ENCODE assay signal across 4 worm cellular contexts in genomic region chrIII:1950236-1950635, ce11.
TF ChIP-seq lines count a peak whose summit lies in the region.

TSS of gene polh-1 (minus strand) at chrIII:1950269.
TSS of gene rps-22 (plus strand) at chrIII:1950535.

TF ChIP-seq in whole organism, L2 larva, 48 proteins besides CTCF, POLR2A, EP300 and RAD21 (continues in another document):
- no peak for TF ChIP-seq skn-1 (tag; optimal IDR thresholded peaks at IDR 0.05; lab: Kevin White, UChicago)
- peak; percentile 60 for TF ChIP-seq lin-39 (tag; optimal IDR thresholded peaks at IDR 0.05; lab: Kevin White, UChicago)
- peak; percentile 42 for TF ChIP-seq nhr-237 (tag; optimal IDR thresholded peaks at IDR 0.05; lab: Kevin White, UChicago)
- peak; percentile 81 for TF ChIP-seq F13H6.1 (tag; optimal IDR thresholded peaks at IDR 0.05; lab: Kevin White, UChicago)
- peak; percentile 98 for TF ChIP-seq gmeb-1 (tag; optimal IDR thresholded peaks at IDR 0.05; lab: Kevin White, UChicago)
- TF ChIP-seq ztf-1 (GFP tag; conservative IDR thresholded peaks at IDR 0.05; lab: Robert Waterston, UW): no peak
- TF ChIP-seq crh-2 (tag; optimal IDR thresholded peaks at IDR 0.05; lab: Kevin White, UChicago): peak; percentile 95
- TF ChIP-seq sma-3 (GFP tag; optimal IDR thresholded peaks at IDR 0.05; lab: Kevin White, UChicago): peak; percentile 85
- TF ChIP-seq lin-11 (tag; optimal IDR thresholded peaks at IDR 0.05; lab: Kevin White, UChicago): peak; percentile 88
- no peak for TF ChIP-seq unc-39 (tag; optimal IDR thresholded peaks at IDR 0.05; lab: Kevin White, UChicago)
- TF ChIP-seq lin-13 (GFP tag; optimal IDR thresholded peaks at IDR 0.05; lab: Kevin White, UChicago): peak; percentile 97
- peak; percentile 70 for TF ChIP-seq ceh-82 (tag; optimal IDR thresholded peaks at IDR 0.05; lab: Kevin White, UChicago)
- TF ChIP-seq nhr-25 (tag; optimal IDR thresholded peaks at IDR 0.05; lab: Kevin White, UChicago): peak; percentile 90
- no peak for TF ChIP-seq dmd-4 (tag; optimal IDR thresholded peaks at IDR 0.05; lab: Kevin White, UChicago)
- TF ChIP-seq unc-62 (GFP tag; optimal IDR thresholded peaks at IDR 0.05; lab: Kevin White, UChicago): no peak
- peak; percentile 72 for TF ChIP-seq ama-1 (optimal IDR thresholded peaks at IDR 0.05; lab: Kevin White, UChicago)
- TF ChIP-seq mab-5 (tag; optimal IDR thresholded peaks at IDR 0.05; lab: Kevin White, UChicago): peak; percentile 77
- TF ChIP-seq R02D3.7 (tag; optimal IDR thresholded peaks at IDR 0.05; lab: Kevin White, UChicago): no peak
- TF ChIP-seq alr-1 (tag; optimal IDR thresholded peaks at IDR 0.05; lab: Kevin White, UChicago): no peak
- TF ChIP-seq C34F6.9 (tag; optimal IDR thresholded peaks at IDR 0.05; lab: Kevin White, UChicago): peak; percentile 95
- TF ChIP-seq sem-4 (tag; optimal IDR thresholded peaks at IDR 0.05; lab: Kevin White, UChicago): peak; percentile 78
- TF ChIP-seq nhr-129 (tag; optimal IDR thresholded peaks at IDR 0.05; lab: Kevin White, UChicago): peak; percentile 97
- TF ChIP-seq blmp-1 (tag; optimal IDR thresholded peaks at IDR 0.05; lab: Kevin White, UChicago; ENCODE audit: insufficient read depth): peak; percentile 64

TF ChIP-seq in whole organism, L4 larva, 104 proteins besides CTCF, POLR2A, EP300 and RAD21 (continues in another document):
- no peak for TF ChIP-seq spr-3 (GFP tag; optimal IDR thresholded peaks at IDR 0.05; lab: Kevin White, UChicago)
- TF ChIP-seq mep-1 (tag; optimal IDR thresholded peaks at IDR 0.05; lab: Kevin White, UChicago): peak; percentile 93
- TF ChIP-seq sdz-12 (GFP tag; optimal IDR thresholded peaks at IDR 0.05; lab: Kevin White, UChicago): no peak
- no peak for TF ChIP-seq zip-11 (GFP tag; IDR thresholded peaks at IDR 0.05; lab: Robert Waterston, UW)
- TF ChIP-seq lin-15B (tag; optimal IDR thresholded peaks at IDR 0.05; lab: Kevin White, UChicago): peak; percentile 68
- peak; percentile 35; the same call in 1 of the 2 replicates for TF ChIP-seq pha-4 (GFP tag; IDR thresholded peaks at IDR 0.05; lab: Robert Waterston, UW)
- peak; percentile 74 for TF ChIP-seq pha-4 (tag; optimal IDR thresholded peaks at IDR 0.05; lab: Kevin White, UChicago)
- no peak for TF ChIP-seq ceh-82 (tag; optimal IDR thresholded peaks at IDR 0.05; lab: Kevin White, UChicago)
- 0 out of 2 replicates have a peak, but pooled peaks have one; percentile 15 for TF ChIP-seq madf-9 (GFP tag; conservative IDR thresholded peaks at IDR 0.05; lab: Robert Waterston, UW)
- TF ChIP-seq unc-62 (GFP tag; optimal IDR thresholded peaks at IDR 0.05 in 1 of 2; lab: Kevin White, UChicago): peak in 1 of 2 experiments; percentile 54
- no peak for TF ChIP-seq unc-62 (tag; optimal IDR thresholded peaks at IDR 0.05; lab: Kevin White, UChicago)
- TF ChIP-seq dve-1 (tag; optimal IDR thresholded peaks at IDR 0.05; lab: Kevin White, UChicago; ENCODE audit: insufficient read depth): peak; percentile 92
- peak; percentile 95 for TF ChIP-seq lin-13 (GFP tag; optimal IDR thresholded peaks at IDR 0.05; lab: Kevin White, UChicago)
- TF ChIP-seq pqm-1 (tag; optimal IDR thresholded peaks at IDR 0.05; lab: Kevin White, UChicago): peak; percentile 19
- TF ChIP-seq ceh-62 (tag; optimal IDR thresholded peaks at IDR 0.05; lab: Kevin White, UChicago): no peak
- TF ChIP-seq nhr-11 (tag; optimal IDR thresholded peaks at IDR 0.05; lab: Kevin White, UChicago): peak; percentile 85
- no peak for TF ChIP-seq F10B5.3 (tag; optimal IDR thresholded peaks at IDR 0.05; lab: Kevin White, UChicago)
- peak; percentile 92 for TF ChIP-seq mes-2 (tag; optimal IDR thresholded peaks at IDR 0.05; lab: Kevin White, UChicago; ENCODE audit: poor library complexity, severe bottlenecking)
- TF ChIP-seq daf-8 (GFP tag; IDR thresholded peaks at IDR 0.05; lab: Robert Waterston, UW): no peak
- peak; percentile 15 for TF ChIP-seq unc-130 (GFP tag; optimal IDR thresholded peaks at IDR 0.05; lab: Kevin White, UChicago)
- no peak for TF ChIP-seq nhr-42 (GFP tag; IDR thresholded peaks at IDR 0.05; lab: Robert Waterston, UW)
- peak; percentile 57; the same call in 1 of the 2 replicates for TF ChIP-seq vab-7 (GFP tag; IDR thresholded peaks at IDR 0.05; lab: Robert Waterston, UW)
- no peak for TF ChIP-seq nhr-102 (tag; optimal IDR thresholded peaks at IDR 0.05; lab: Kevin White, UChicago)

TF ChIP-seq in whole organism, late embryonic, 69 proteins besides CTCF, POLR2A, EP300 and RAD21 (continues in another document):
- TF ChIP-seq T23F11.4 (GFP tag; optimal IDR thresholded peaks at IDR 0.05; lab: Kevin White, UChicago) (no peak), ref-2 (tag; optimal IDR thresholded peaks at IDR 0.05; lab: Kevin White, UChicago) (peak; percentile 38), nhr-232 (tag; optimal IDR thresholded peaks at IDR 0.05; lab: Kevin White, UChicago) (no peak), hlh-30 (tag; optimal IDR thresholded peaks at IDR 0.05; lab: Kevin White, UChicago; ENCODE audit: insufficient read depth) (peak; percentile 46), elt-2 (tag; optimal IDR thresholded peaks at IDR 0.05; lab: Kevin White, UChicago) (peak; percentile 54), pax-1 (tag; optimal IDR thresholded peaks at IDR 0.05; lab: Kevin White, UChicago) (peak; percentile 81), unc-42 (tag; optimal IDR thresholded peaks at IDR 0.05; lab: Kevin White, UChicago) (peak; percentile 78), lim-6 (tag; optimal IDR thresholded peaks at IDR 0.05; lab: Kevin White, UChicago) (no peak), ceh-30 (tag; optimal IDR thresholded peaks at IDR 0.05; lab: Kevin White, UChicago) (no peak), gmeb-2 (tag; optimal IDR thresholded peaks at IDR 0.05; lab: Kevin White, UChicago) (no peak), eyg-1 (tag; optimal IDR thresholded peaks at IDR 0.05; lab: Kevin White, UChicago) (no peak), unc-55 (GFP tag; optimal IDR thresholded peaks at IDR 0.05; lab: Kevin White, UChicago) (no peak), dve-1 (tag; optimal IDR thresholded peaks at IDR 0.05; lab: Kevin White, UChicago) (peak; percentile 72), ceh-31 (tag; optimal IDR thresholded peaks at IDR 0.05; lab: Kevin White, UChicago) (peak; percentile 79), hlh-13 (GFP tag; optimal IDR thresholded peaks at IDR 0.05; lab: Kevin White, UChicago) (no peak), ets-4 (tag; optimal IDR thresholded peaks at IDR 0.05; lab: Kevin White, UChicago) (peak; percentile 20), hlh-6 (tag; optimal IDR thresholded peaks at IDR 0.05; lab: Kevin White, UChicago) (no peak), ceh-34 (tag; optimal IDR thresholded peaks at IDR 0.05; lab: Kevin White, UChicago) (peak; percentile 42), ceh-18 (tag; optimal IDR thresholded peaks at IDR 0.05; lab: Kevin White, UChicago) (peak; percentile 82), ceh-48 (tag; optimal IDR thresholded peaks at IDR 0.05; lab: Kevin White, UChicago) (peak; percentile 68), nfya-1 (tag; optimal IDR thresholded peaks at IDR 0.05; lab: Kevin White, UChicago) (peak; percentile 82), rnt-1 (tag; optimal IDR thresholded peaks at IDR 0.05; lab: Kevin White, UChicago) (peak; percentile 38), tbx-2 (tag; optimal IDR thresholded peaks at IDR 0.05; lab: Kevin White, UChicago) (peak; percentile 55), mec-3 (tag; optimal IDR thresholded peaks at IDR 0.05; lab: Kevin White, UChicago; ENCODE audit: borderline replicate concordance) (no peak), ztf-16 (tag; optimal IDR thresholded peaks at IDR 0.05; lab: Kevin White, UChicago) (peak; percentile 22)

TF ChIP-seq in whole organism, mixed stage, embryonic, 35 proteins besides CTCF, POLR2A, EP300 and RAD21 (continues in another document):
- TF ChIP-seq nhr-237 (tag; optimal IDR thresholded peaks at IDR 0.05; lab: Kevin White, UChicago): peak; percentile 90
- TF ChIP-seq elt-1 (tag; optimal IDR thresholded peaks at IDR 0.05; lab: Kevin White, UChicago; ENCODE audit: borderline replicate concordance, insufficient read depth): no peak
- TF ChIP-seq nhr-12 (tag; optimal IDR thresholded peaks at IDR 0.05; lab: Kevin White, UChicago): no peak
- peak; percentile 90 for TF ChIP-seq lsy-2 (tag; optimal IDR thresholded peaks at IDR 0.05; lab: Kevin White, UChicago)
- TF ChIP-seq ceh-39 (tag; optimal IDR thresholded peaks at IDR 0.05; lab: Kevin White, UChicago): peak; percentile 81
- TF ChIP-seq nhr-76 (tag; optimal IDR thresholded peaks at IDR 0.05; lab: Kevin White, UChicago): no peak
- peak; percentile 85 for TF ChIP-seq ces-1 (GFP tag; optimal IDR thresholded peaks at IDR 0.05; lab: Kevin White, UChicago)
- TF ChIP-seq nhr-2 (tag; optimal IDR thresholded peaks at IDR 0.05; lab: Kevin White, UChicago): peak; percentile 23
- peak; percentile 52 for TF ChIP-seq ceh-83 (GFP tag; optimal IDR thresholded peaks at IDR 0.05; lab: Kevin White, UChicago)
- no peak for TF ChIP-seq unc-120 (tag; optimal IDR thresholded peaks at IDR 0.05; lab: Kevin White, UChicago; ENCODE audit: poor library complexity, severe bottlenecking)
- TF ChIP-seq nhr-28 (tag; optimal IDR thresholded peaks at IDR 0.05; lab: Kevin White, UChicago): no peak
- no peak for TF ChIP-seq lin-32 (GFP tag; optimal IDR thresholded peaks at IDR 0.05; lab: Kevin White, UChicago)
- peak; percentile 33 for TF ChIP-seq M03D4.4 (tag; optimal IDR thresholded peaks at IDR 0.05; lab: Kevin White, UChicago)
- TF ChIP-seq tbx-8 (GFP tag; optimal IDR thresholded peaks at IDR 0.05; lab: Kevin White, UChicago): no peak
- TF ChIP-seq unc-39 (tag; optimal IDR thresholded peaks at IDR 0.05; lab: Kevin White, UChicago): no peak
- TF ChIP-seq bed-3 (GFP tag; optimal IDR thresholded peaks at IDR 0.05; lab: Kevin White, UChicago): no peak
- peak; percentile 75 for TF ChIP-seq sptf-1 (tag; optimal IDR thresholded peaks at IDR 0.05; lab: Kevin White, UChicago)
- peak; percentile 94 for TF ChIP-seq pha-4 (tag; optimal IDR thresholded peaks at IDR 0.05; lab: Kevin White, UChicago)
- TF ChIP-seq drap-1 (GFP tag; optimal IDR thresholded peaks at IDR 0.05; lab: Kevin White, UChicago): peak; percentile 16
- TF ChIP-seq blmp-1 (tag; optimal IDR thresholded peaks at IDR 0.05; lab: Kevin White, UChicago): no peak
- TF ChIP-seq elt-3 (tag; optimal IDR thresholded peaks at IDR 0.05; lab: Kevin White, UChicago): peak; percentile 19
- TF ChIP-seq ztf-11 (tag; optimal IDR thresholded peaks at IDR 0.05; lab: Kevin White, UChicago): no peak
- TF ChIP-seq ham-2 (GFP tag; optimal IDR thresholded peaks at IDR 0.05; lab: Kevin White, UChicago): no peak
- peak; percentile 98 for TF ChIP-seq mep-1 (tag; optimal IDR thresholded peaks at IDR 0.05; lab: Kevin White, UChicago)
- TF ChIP-seq snpc-4 (tag; optimal IDR thresholded peaks at IDR 0.05; lab: Kevin White, UChicago): no peak
- TF ChIP-seq unc-62 (GFP tag; optimal IDR thresholded peaks at IDR 0.05; lab: Kevin White, UChicago): peak; percentile 53
- no peak for TF ChIP-seq zip-8 (tag; optimal IDR thresholded peaks at IDR 0.05; lab: Kevin White, UChicago)
- TF ChIP-seq sem-2 (GFP tag; optimal IDR thresholded peaks at IDR 0.05; lab: Kevin White, UChicago): no peak
- peak; percentile 23 for TF ChIP-seq cnd-1 (tag; optimal IDR thresholded peaks at IDR 0.05; lab: Kevin White, UChicago)
- no peak for TF ChIP-seq flh-1 (GFP tag; optimal IDR thresholded peaks at IDR 0.05; lab: Kevin White, UChicago)
